Worm (Caenorhabditis elegans): Measurements from ENCODE around the gene Y17G7B.20.

Gene Y17G7B.20

ce11 chrII:11979449-11980095 is at the start of gene Y17G7B.20, which contains the start of gene ash-2:
TSS of gene Y17G7B.20 (minus strand) at chrII:11979844.
TSS of gene ash-2 (plus strand) at chrII:11979838.
- TF ChIP-seq unc-55 (GFP tag; optimal IDR thresholded peaks at IDR 0.05) (no peak), ceh-30 (tag; optimal IDR thresholded peaks at IDR 0.05) (no peak), ama-1 (optimal IDR thresholded peaks at IDR 0.05) (peak; percentile 45), ceh-34 (tag; optimal IDR thresholded peaks at IDR 0.05) (no peak), pha-4 (tag; optimal IDR thresholded peaks at IDR 0.05) (no peak), nfya-1 (tag; optimal IDR thresholded peaks at IDR 0.05) (peak; percentile 0), hlh-30 (tag; optimal IDR thresholded peaks at IDR 0.05; ENCODE audit: insufficient read depth) (no peak), ceh-2 (tag; optimal IDR thresholded peaks at IDR 0.05) (peak; percentile 14), elt-2 (tag; optimal IDR thresholded peaks at IDR 0.05) (no peak), sdc-2 (tag; optimal IDR thresholded peaks at IDR 0.05) (no peak), unc-3 (GFP tag; conservative IDR thresholded peaks at IDR 0.05) (no peak), unc-3 (tag; optimal IDR thresholded peaks at IDR 0.05) (peak; percentile 41), ztf-16 (tag; optimal IDR thresholded peaks at IDR 0.05) (no peak)

- TF ChIP-seq ama-1 (optimal IDR thresholded peaks at IDR 0.05) (no peak), C08G9.2 (tag; optimal IDR thresholded peaks at IDR 0.05) (no peak), ceh-24 (tag; optimal IDR thresholded peaks at IDR 0.05) (no peak), Y22D7AL.16 (tag; optimal IDR thresholded peaks at IDR 0.05) (no peak), ref-2 (tag; optimal IDR thresholded peaks at IDR 0.05) (no peak), sox-2 (GFP tag; IDR thresholded peaks at IDR 0.05) (no peak), madf-2 (tag; optimal IDR thresholded peaks at IDR 0.05) (no peak), unc-3 (GFP tag; conservative IDR thresholded peaks at IDR 0.05) (no peak), unc-3 (tag; optimal IDR thresholded peaks at IDR 0.05) (no peak), ceh-6 (GFP tag; optimal IDR thresholded peaks at IDR 0.05) (no peak), pax-1 (tag; optimal IDR thresholded peaks at IDR 0.05) (no peak), hlh-13 (GFP tag; optimal IDR thresholded peaks at IDR 0.05) (no peak), lin-11 (tag; optimal IDR thresholded peaks at IDR 0.05) (no peak), C38D4.7 (GFP tag; optimal IDR thresholded peaks at IDR 0.05) (no peak), odd-2 (tag; optimal IDR thresholded peaks at IDR 0.05) (no peak)
These were observed 49.1 kb upstream of the Y17G7B.20 start for ce11 chrII:12028707-12029106.

- TF ChIP-seq fkh-6 (tag; optimal IDR thresholded peaks at IDR 0.05) (no peak), ceh-2 (tag; optimal IDR thresholded peaks at IDR 0.05) (no peak), ztf-16 (tag; optimal IDR thresholded peaks at IDR 0.05) (no peak), sox-2 (GFP tag; IDR thresholded peaks at IDR 0.05) (no peak), hlh-6 (tag; optimal IDR thresholded peaks at IDR 0.05) (no peak), sdc-2 (tag; optimal IDR thresholded peaks at IDR 0.05) (no peak), C38D4.7 (GFP tag; optimal IDR thresholded peaks at IDR 0.05) (no peak), syd-9 (tag; optimal IDR thresholded peaks at IDR 0.05) (no peak), gmeb-2 (tag; optimal IDR thresholded peaks at IDR 0.05) (no peak), npax-4 (tag; optimal IDR thresholded peaks at IDR 0.05) (no peak), pag-3 (tag; optimal IDR thresholded peaks at IDR 0.05; ENCODE audit: borderline replicate concordance) (no peak), dmd-4 (tag; optimal IDR thresholded peaks at IDR 0.05; ENCODE audit: borderline replicate concordance) (no peak), ceh-6 (GFP tag; optimal IDR thresholded peaks at IDR 0.05) (no peak), unc-42 (tag; optimal IDR thresholded peaks at IDR 0.05) (no peak), hlh-15 (tag; optimal IDR thresholded peaks at IDR 0.05) (no peak)
These were observed 48.1 kb upstream of the Y17G7B.20 start, which contains the start of gene Y17G7B.8 for ce11 chrII:12027697-12028245. TSS of gene Y17G7B.8 (minus strand) at chrII:12027747.

ce11 chrII:12023315-12023878 is 43.8 kb upstream of the Y17G7B.20 start, which contains the start of gene Y17G7B.12:
TSS of gene Y17G7B.12 (plus strand) at chrII:12023861.
- TF ChIP-seq hlh-30 (tag; optimal IDR thresholded peaks at IDR 0.05; ENCODE audit: insufficient read depth) = peak; percentile 28
- TF ChIP-seq fkh-10 (GFP tag; optimal IDR thresholded peaks at IDR 0.05) = no peak
